Worm (Caenorhabditis elegans): ENCODE results near the gene srsx-6.

- TF ChIP-seq ceh-82 (tag; optimal IDR thresholded peaks at IDR 0.05) (no peak), ama-1 (optimal IDR thresholded peaks at IDR 0.05) (no peak), sma-3 (GFP tag; optimal IDR thresholded peaks at IDR 0.05) (no peak), nhr-25 (tag; optimal IDR thresholded peaks at IDR 0.05) (no peak), nhr-129 (tag; optimal IDR thresholded peaks at IDR 0.05) (no peak), nhr-77 (tag; optimal IDR thresholded peaks at IDR 0.05) (no peak), lin-11 (tag; optimal IDR thresholded peaks at IDR 0.05) (no peak), unc-55 (GFP tag; optimal IDR thresholded peaks at IDR 0.05) (no peak), alr-1 (tag; optimal IDR thresholded peaks at IDR 0.05) (no peak), unc-62 (GFP tag; optimal IDR thresholded peaks at IDR 0.05) (no peak)
Observed at ce11 chrV:7925483-7925882, 1.4 kb upstream of the srsx-6 start, which contains the start of gene srsx-7.

All from whole organism, L2 larva.